Worm (Caenorhabditis elegans) whole organism, dauer: ENCODE results near the gene ift-74.

ENCODE experiments used
- unc-62 ChIP-seq: sonication (generic microtip); optimal IDR thresholded peaks from 2 replicates; lab custom pipeline; 2017; ENCODE audit warnings: missing biosample characterization, missing genetic modification reagents, missing genetic modification characterization

The ift-74 gene

DNA sequence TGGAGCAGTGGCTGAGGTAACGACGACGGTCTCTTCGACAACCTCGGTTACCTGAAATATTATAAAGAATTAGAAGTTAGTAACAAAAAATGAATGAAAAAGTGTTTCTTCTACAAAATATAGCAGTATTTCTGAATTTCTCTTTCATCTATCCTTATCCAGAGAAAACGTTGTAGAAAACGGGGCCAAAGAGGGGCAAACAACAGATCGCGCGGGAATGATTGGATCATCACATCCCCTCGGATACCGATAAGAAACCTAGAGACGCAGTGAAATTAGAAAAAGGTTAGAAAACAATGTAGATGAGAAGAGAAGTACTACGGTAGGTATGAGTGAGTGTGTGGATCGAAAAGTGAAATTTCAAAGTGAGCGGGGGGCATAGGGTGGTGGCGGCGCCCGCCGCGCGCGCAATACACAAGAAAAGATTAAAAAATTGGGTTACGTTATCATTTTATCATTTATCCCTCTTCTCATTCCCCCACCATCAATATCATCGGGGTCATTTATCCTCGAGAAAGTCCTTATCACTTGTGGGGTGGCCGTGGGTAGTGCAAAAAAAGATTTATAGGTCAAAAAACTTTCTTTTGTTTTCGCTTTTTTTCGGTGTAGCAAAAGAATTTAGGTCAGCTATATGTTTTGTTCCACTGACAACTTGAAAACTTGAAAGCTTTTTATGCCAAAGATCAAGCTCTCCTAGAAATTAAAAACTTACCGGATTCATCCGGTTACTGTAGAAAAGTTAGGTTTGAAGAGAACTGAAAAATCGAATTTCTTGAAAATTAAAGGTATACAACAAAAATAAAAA lies 32.6 kb downstream of the ift-74 start, which contains the start of the genes dpy-10 and T14B4.19:
TSS of gene dpy-10 (minus strand) at position 51 of the 805 bp plus-strand sequence.
TSS of gene T14B4.19 (minus strand) at position 755 of the 805 bp plus-strand sequence.
- no peak for TF ChIP-seq unc-62 (GFP tag; lab: Kevin White, UChicago)

ce11 chrII:6713003-6713402 lies 33.2 kb downstream of the ift-74 start:
- TF ChIP-seq unc-62 (GFP tag; lab: Kevin White, UChicago): no peak

- no peak for TF ChIP-seq unc-62 (GFP tag; lab: Kevin White, UChicago)
Observed at ce11 chrII:6713832-6714342, 34.1 kb downstream of the ift-74 start, which contains the start of gene dpy-2. dpy-2 (plus strand) TSS chrII:6714292.

DNA sequence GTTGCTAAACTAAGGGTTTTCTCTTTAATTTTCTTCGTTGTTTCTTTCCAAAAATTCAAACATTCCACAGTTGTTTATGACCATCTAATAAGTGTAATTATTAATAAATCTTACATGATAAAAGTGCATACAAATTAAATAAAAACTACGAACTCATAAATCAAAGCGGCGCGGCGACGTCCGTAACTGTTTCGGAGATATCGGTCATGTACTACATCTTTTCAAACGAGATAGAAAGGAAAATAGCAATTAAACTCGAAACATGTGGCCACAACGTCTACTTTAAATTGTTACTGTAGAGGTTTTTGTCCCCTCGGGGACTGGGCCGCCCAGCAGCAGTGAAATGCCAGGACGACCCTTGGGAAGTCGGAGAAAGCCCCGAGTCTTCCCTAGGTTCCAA lies 36.0 kb downstream of the ift-74 start:
- no peak for TF ChIP-seq unc-62 (GFP tag; lab: Kevin White, UChicago)

- TF ChIP-seq unc-62 (GFP tag; lab: Kevin White, UChicago): no peak
Observed at ce11 chrII:6716638-6717037, 36.8 kb downstream of the ift-74 start, which contains the start of the genes T14B4.5 and T14B4.20. T14B4.5 (plus strand) TSS chrII:6716863. T14B4.20 (plus strand) TSS chrII:6716901.

- TF ChIP-seq unc-62 (GFP tag; lab: Kevin White, UChicago): no peak
Observed at ce11 chrII:6718221-6718620, 38.4 kb downstream of the ift-74 start, which contains the start of gene tsp-10. tsp-10 (plus strand) TSS chrII:6718586.

DNA sequence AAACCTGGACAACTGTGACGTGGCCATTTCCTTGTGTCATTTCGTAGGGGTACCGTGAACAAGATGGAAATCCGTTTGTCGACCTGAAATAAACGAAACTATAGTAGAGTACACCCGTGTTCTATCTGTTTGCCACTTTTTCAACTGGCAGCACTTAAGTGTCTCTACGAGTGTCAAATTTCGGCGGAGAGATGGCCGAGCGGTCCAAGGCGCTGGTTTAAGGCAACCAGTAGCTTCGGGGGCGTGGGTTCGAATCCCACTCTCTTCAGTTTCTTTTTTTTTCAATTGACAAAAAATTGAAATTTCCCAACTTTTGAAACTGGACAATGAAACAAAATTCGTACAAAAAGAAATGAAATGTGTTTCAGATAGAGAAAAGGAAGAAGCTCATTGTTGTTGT lies 41.8 kb downstream of the ift-74 start:
- TF ChIP-seq unc-62 (GFP tag; lab: Kevin White, UChicago): no peak

ce11 chrII:6726814-6727213 lies 47.0 kb downstream of the ift-74 start:
- no peak for TF ChIP-seq unc-62 (GFP tag; lab: Kevin White, UChicago)

DNA sequence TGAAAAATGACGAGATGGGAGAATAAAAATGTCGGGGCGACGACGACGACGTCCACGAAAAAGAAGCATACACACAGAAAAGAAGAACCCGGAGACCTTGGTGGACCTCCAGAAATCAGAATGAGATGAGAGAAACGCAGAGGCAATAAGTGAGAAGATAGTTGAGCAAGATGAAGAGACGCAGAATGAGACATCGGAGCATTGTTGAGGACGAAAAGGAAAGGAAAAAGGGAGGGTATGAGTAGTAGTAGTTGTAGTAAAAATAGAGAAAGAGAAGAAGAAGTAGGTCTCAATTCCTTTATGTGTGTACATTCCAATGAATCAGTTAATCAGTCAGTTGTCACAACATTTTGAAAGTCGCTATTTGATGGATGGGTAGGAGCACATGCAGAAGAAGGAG lies 49.5 kb downstream of the ift-74 start, which contains the start of gene T14B4.8:
TSS of gene T14B4.8 (minus strand) at position 60 of the 400 bp plus-strand sequence.
- TF ChIP-seq unc-62 (GFP tag; lab: Kevin White, UChicago): no peak
